Fruit fly (Drosophila melanogaster): ENCODE measurements around the gene Dip-B.
A peak's percentile ranks its signal among the peaks of the same experiment; 100 is the strongest.

The Dip-B gene

DNA sequence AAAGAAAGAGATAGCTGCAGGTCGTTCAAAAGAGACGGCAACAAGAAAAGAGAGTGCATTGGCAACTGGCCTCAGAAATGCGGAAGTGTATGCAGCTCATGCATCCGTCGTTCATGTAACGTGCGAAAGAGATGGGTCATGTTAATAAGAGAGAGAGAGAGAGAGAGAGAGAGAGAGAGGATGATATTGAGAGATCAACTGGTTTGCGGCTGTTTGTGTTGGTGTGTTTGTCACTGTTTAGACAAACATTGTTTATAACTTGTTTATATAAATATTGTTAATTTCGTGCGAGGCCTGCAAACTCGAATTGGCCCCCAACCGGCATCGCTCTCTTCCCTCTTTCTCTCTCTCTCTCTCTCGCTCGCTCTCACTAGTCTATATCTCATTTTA, 12.6 kb downstream of the Dip-B start (continued):
- TF ChIP-seq Drgx (GFP tag; IDR thresholded peaks at IDR 0.05) (peak; percentile 27; the same call in 1 of the 2 replicates), CG34224 (GFP tag; IDR thresholded peaks at IDR 0.05; ENCODE audit: partially characterized antibody) (no peak), tll (GFP tag; optimal IDR thresholded peaks at IDR 0.05) (peak in 1 of 2 experiments; percentile 7), CG12236 (GFP tag; optimal IDR thresholded peaks at IDR 0.05) (no peak), CG4360 (GFP tag; IDR thresholded peaks at IDR 0.05) (no peak), CG11398 (GFP tag; optimal IDR thresholded peaks at IDR 0.05) (no peak), Usf (GFP tag; optimal IDR thresholded peaks at IDR 0.05) (no peak), CG30020 (tag; optimal IDR thresholded peaks at IDR 0.05) (no peak), CG1603 (tag; optimal IDR thresholded peaks at IDR 0.05) (no peak), H15 (GFP tag; IDR thresholded peaks at IDR 0.05) (no peak), pan (optimal IDR thresholded peaks at IDR 0.05) (no peak), pan (GFP tag; optimal IDR thresholded peaks at IDR 0.05 in 1 of 2, IDR thresholded peaks at IDR 0.05 in 1 of 2) (no peak), CG14441 (GFP tag; IDR thresholded peaks at IDR 0.05) (no peak), gsb-n (tag; optimal IDR thresholded peaks at IDR 0.05) (no peak), B-H2 (GFP tag; optimal IDR thresholded peaks at IDR 0.05) (no peak), Hr3 (GFP tag; optimal IDR thresholded peaks at IDR 0.05) (no peak), pzg (GFP tag; optimal IDR thresholded peaks at IDR 0.05) (no peak), oc (tag; optimal IDR thresholded peaks at IDR 0.05) (peak; percentile 32), ttk (GFP tag; IDR thresholded peaks at IDR 0.05) (no peak), CG13424 (tag; optimal IDR thresholded peaks at IDR 0.05) (no peak), Mad (GFP tag; optimal IDR thresholded peaks at IDR 0.05) (no peak), CG6654 (GFP tag; optimal IDR thresholded peaks at IDR 0.05) (no peak), NC2β (GFP tag; optimal IDR thresholded peaks at IDR 0.05) (no peak), chinmo (GFP tag; IDR thresholded peaks at IDR 0.05; ENCODE audit: partially characterized antibody) (peak; percentile 87; the same call in 2 of the 4 replicates), prd (optimal IDR thresholded peaks at IDR 0.05) (no peak), prd (GFP tag; IDR thresholded peaks at IDR 0.05) (no peak), ftz-f1 (GFP tag; optimal IDR thresholded peaks at IDR 0.05) (no peak), crc (GFP tag; optimal IDR thresholded peaks at IDR 0.05) (no peak), CG34376 (GFP tag; optimal IDR thresholded peaks at IDR 0.05) (no peak), knrl (GFP tag; IDR thresholded peaks at IDR 0.05; ENCODE audit: partially characterized antibody) (no peak), abd-A (tag; optimal IDR thresholded peaks at IDR 0.05) (peak; percentile 61), eve (GFP tag; optimal IDR thresholded peaks at IDR 0.05) (peak in 1 of 2 experiments; percentile 5), Nf-YA (GFP tag; IDR thresholded peaks at IDR 0.05) (no peak), ERR (GFP tag; optimal IDR thresholded peaks at IDR 0.05) (no peak), vfl (GFP tag; optimal IDR thresholded peaks at IDR 0.05) (no peak), ci (GFP tag; IDR thresholded peaks at IDR 0.05) (0 out of 3 replicates have a peak, but pooled peaks have one; percentile 46), hbn (GFP tag; IDR thresholded peaks at IDR 0.05; ENCODE audit: partially characterized antibody) (no peak), CG14710 (tag; optimal IDR thresholded peaks at IDR 0.05) (peak; percentile 1), CG17568 (GFP tag; optimal IDR thresholded peaks at IDR 0.05) (no peak), cad (GFP tag; optimal IDR thresholded peaks at IDR 0.05) (peak; percentile 5), jumu (GFP tag; optimal IDR thresholded peaks at IDR 0.05) (no peak), CG2678 (tag; optimal IDR thresholded peaks at IDR 0.05) (no peak), Eip74EF (GFP tag; optimal IDR thresholded peaks at IDR 0.05) (peak; percentile 23 to 99), lov (optimal IDR thresholded peaks at IDR 0.05) (no peak), lov (GFP tag; IDR thresholded peaks at IDR 0.05) (no peak), sd (tag; optimal IDR thresholded peaks at IDR 0.05) (peak; percentile 81), Sry-β (GFP tag; optimal IDR thresholded peaks at IDR 0.05) (no peak), nerfin-2 (GFP tag; IDR thresholded peaks at IDR 0.05; ENCODE audit: partially characterized antibody) (no peak), gem (tag; optimal IDR thresholded peaks at IDR 0.05) (no peak), vvl (GFP tag; IDR thresholded peaks at IDR 0.05) (peak; percentile 50; the same call in 1 of the 2 replicates), tna (GFP tag; IDR thresholded peaks at IDR 0.05; ENCODE audit: partially characterized antibody) (no peak)

Data from whole organism, embryonic.